Fruit fly (Drosophila melanogaster): ENCODE results near the gene hyx.

Gene hyx

DNA sequence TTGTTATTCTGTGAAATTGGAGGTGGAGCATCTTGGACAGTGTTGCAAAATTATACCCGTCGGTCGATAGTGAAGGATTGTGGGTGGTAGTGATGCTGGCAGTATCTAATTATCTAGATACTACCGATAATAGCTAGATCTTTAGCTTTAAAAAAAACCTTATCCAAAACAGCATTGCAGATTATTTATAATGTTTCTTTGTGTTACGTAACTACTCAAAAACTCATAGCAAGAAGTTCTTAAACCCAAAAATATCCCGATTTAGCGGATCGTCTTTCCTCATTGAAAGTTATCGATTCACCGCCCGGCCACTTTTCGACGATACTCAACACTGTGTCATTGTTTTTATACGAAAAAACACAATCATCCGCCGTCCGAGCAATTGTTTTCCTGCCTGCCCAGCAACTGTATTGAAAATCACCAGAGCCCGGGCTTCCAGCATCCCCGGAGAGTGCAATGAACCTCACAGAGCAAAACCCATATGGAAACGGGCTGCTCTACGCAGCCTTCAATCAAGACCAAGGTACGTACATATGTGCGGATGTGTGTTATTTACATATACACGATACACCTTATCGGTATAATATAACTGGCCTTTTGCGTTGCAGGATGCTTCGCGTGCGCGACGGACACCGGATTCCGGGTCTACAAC lies 45.5 kb upstream of the hyx start, which contains the start of gene CG11975 (continued):
- TF ChIP-seq oc (tag; optimal IDR thresholded peaks at IDR 0.05) (no peak), z (GFP tag; IDR thresholded peaks at IDR 0.05) (no peak), p53 (GFP tag; optimal IDR thresholded peaks at IDR 0.05) (peak; percentile 31), kah (GFP tag; optimal IDR thresholded peaks at IDR 0.05) (no peak), Hr3 (GFP tag; optimal IDR thresholded peaks at IDR 0.05) (peak; percentile 73), CG9932 (GFP tag; IDR thresholded peaks at IDR 0.05) (peak; percentile 91), CG7357 (GFP tag; IDR thresholded peaks at IDR 0.05) (no peak), slbo (GFP tag; IDR thresholded peaks at IDR 0.05) (peak; percentile 79), CG18764 (GFP tag; optimal IDR thresholded peaks at IDR 0.05) (peak; percentile 62), pb (GFP tag; optimal IDR thresholded peaks at IDR 0.05) (peak; percentile 64), CG3281 (GFP tag; optimal IDR thresholded peaks at IDR 0.05) (peak; percentile 76), cad (GFP tag; optimal IDR thresholded peaks at IDR 0.05) (no peak), da (GFP tag; optimal IDR thresholded peaks at IDR 0.05) (peak; percentile 50), gce (GFP tag; IDR thresholded peaks at IDR 0.05) (no peak), CG7745 (tag; optimal IDR thresholded peaks at IDR 0.05) (no peak), cwo (GFP tag; optimal IDR thresholded peaks at IDR 0.05) (peak; percentile 60), Drgx (GFP tag; IDR thresholded peaks at IDR 0.05) (no peak; the same call in 1 of the 2 replicates), Hr39 (optimal IDR thresholded peaks at IDR 0.05) (no peak), dmrt11E (tag; optimal IDR thresholded peaks at IDR 0.05) (peak; percentile 59), CG18619 (GFP tag; optimal IDR thresholded peaks at IDR 0.05) (peak; percentile 57), PHDP (tag; optimal IDR thresholded peaks at IDR 0.05) (peak; percentile 70), Dref (GFP tag; IDR thresholded peaks at IDR 0.05) (peak; percentile 67), CG4404 (GFP tag; IDR thresholded peaks at IDR 0.05) (peak; percentile 44; the same call in 1 of the 2 replicates), CG2199 (GFP tag; IDR thresholded peaks at IDR 0.05) (no peak), knrl (GFP tag; IDR thresholded peaks at IDR 0.05; ENCODE audit: partially characterized antibody) (peak; percentile 77), dan (GFP tag; IDR thresholded peaks at IDR 0.05) (no peak), grn (GFP tag; optimal IDR thresholded peaks at IDR 0.05) (no peak), bigmax (GFP tag; optimal IDR thresholded peaks at IDR 0.05) (no peak), chinmo (GFP tag; IDR thresholded peaks at IDR 0.05; ENCODE audit: partially characterized antibody) (no peak), sr (GFP tag; IDR thresholded peaks at IDR 0.05) (no peak), HLH4C (GFP tag; IDR thresholded peaks at IDR 0.05; ENCODE audit: partially characterized antibody) (peak; percentile 68), CrebB (tag; optimal IDR thresholded peaks at IDR 0.05) (no peak), CG6813 (GFP tag; optimal IDR thresholded peaks at IDR 0.05) (peak; percentile 36), dati (GFP tag; IDR thresholded peaks at IDR 0.05) (no peak), HmgD (GFP tag; optimal IDR thresholded peaks at IDR 0.05) (peak; percentile 91), NC2α (GFP tag; optimal IDR thresholded peaks at IDR 0.05) (peak; percentile 22), Tbp (GFP tag; optimal IDR thresholded peaks at IDR 0.05) (no peak), Ets65A (GFP tag) (peak; percentile 99), wor (GFP tag; IDR thresholded peaks at IDR 0.05) (peak; percentile 36; the same call in 1 of the 2 replicates), CG17359 (tag; optimal IDR thresholded peaks at IDR 0.05) (peak; percentile 53), Lhr (GFP tag; optimal IDR thresholded peaks at IDR 0.05) (peak; percentile 18), nom (GFP tag; optimal IDR thresholded peaks at IDR 0.05) (no peak), gsb-n (tag; optimal IDR thresholded peaks at IDR 0.05) (no peak), CG13775 (GFP tag; optimal IDR thresholded peaks at IDR 0.05) (peak; percentile 86), Oaz (GFP tag; IDR thresholded peaks at IDR 0.05) (no peak), sc (optimal IDR thresholded peaks at IDR 0.05) (no peak), sc (GFP tag; optimal IDR thresholded peaks at IDR 0.05) (no peak), CG4854 (GFP tag; optimal IDR thresholded peaks at IDR 0.05) (peak; percentile 71), zfh1 (GFP tag; IDR thresholded peaks at IDR 0.05) (peak; percentile 58), CG9797 (GFP tag; optimal IDR thresholded peaks at IDR 0.05) (peak; percentile 24), CG18476 (GFP tag; optimal IDR thresholded peaks at IDR 0.05) (peak; percentile 65)
